Fruit fly (Drosophila melanogaster): ENCODE measurements around the gene odd.

Gene odd

DNA sequence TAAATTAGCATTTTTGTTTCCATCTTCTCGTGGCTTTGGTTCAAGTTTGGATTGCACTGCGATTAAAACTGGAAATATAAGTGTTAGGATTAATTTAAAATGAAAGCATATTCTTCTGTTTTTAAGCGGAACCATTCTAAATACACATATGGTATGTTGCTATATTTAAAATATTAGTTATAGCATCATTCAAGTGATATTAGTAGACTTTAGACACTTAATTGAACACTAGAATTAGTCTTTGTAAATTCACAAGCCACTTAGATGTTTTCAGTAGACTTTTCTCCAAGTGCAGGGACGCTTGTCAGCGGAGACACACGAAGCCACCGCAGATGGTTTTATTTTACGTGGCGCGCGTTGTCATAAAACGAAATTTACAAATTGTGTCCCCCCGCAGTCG, 36.7 kb downstream of the odd start:
- no peak for TF ChIP-seq Dll (optimal IDR thresholded peaks at IDR 0.05)
- TF ChIP-seq pan (optimal IDR thresholded peaks at IDR 0.05) = no peak
- no peak for TF ChIP-seq usp (GFP tag; optimal IDR thresholded peaks at IDR 0.05)
- no peak for TF ChIP-seq EcR (GFP tag; optimal IDR thresholded peaks at IDR 0.05)
- TF ChIP-seq CG8478 (optimal IDR thresholded peaks at IDR 0.05) = no peak
- TF ChIP-seq psq (optimal IDR thresholded peaks at IDR 0.05) = no peak

DNA sequence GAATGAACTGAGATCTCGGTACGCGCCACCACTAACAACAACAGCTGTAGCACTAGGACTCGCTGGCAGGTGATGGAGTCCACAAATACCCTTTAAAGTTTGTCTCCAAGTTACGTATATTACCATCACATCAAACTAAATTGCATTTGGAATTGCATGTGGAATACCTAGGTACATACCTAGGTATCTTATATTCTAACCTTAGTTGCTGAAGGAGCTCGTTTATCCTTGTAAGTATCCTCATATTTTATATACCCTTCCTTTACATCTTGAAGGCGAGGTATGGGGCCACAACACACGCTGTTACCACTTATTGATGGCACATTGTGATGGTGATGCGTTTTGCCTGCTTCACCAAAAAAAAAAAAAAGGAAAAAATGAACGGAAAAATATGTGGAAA, 39.2 kb downstream of the odd start:
- TF ChIP-seq pan (optimal IDR thresholded peaks at IDR 0.05) (no peak), psq (optimal IDR thresholded peaks at IDR 0.05) (no peak), EcR (GFP tag; optimal IDR thresholded peaks at IDR 0.05) (no peak), Dll (optimal IDR thresholded peaks at IDR 0.05) (no peak), usp (GFP tag; optimal IDR thresholded peaks at IDR 0.05) (no peak), CG8478 (optimal IDR thresholded peaks at IDR 0.05) (no peak)

DNA sequence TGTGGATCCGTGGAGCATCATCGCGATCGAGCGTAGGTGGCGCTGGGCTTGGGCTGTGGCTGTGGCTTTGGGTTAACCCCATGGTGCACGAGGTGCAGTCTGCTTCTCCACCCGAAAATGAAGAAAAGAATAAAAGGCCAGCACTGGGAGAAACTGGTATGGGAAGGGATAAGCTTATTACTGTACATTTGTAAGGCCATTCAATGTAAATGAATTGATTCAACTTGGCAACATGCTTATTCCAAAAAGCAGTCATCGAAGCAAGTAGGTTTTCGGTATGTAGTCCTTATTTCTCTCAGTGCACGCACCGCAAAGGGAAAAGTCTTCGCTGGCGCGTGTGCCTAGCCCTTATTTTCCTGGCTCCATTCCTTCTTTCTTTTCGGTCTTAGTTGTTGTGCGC, 40.0 kb downstream of the odd start:
- no peak for TF ChIP-seq psq (optimal IDR thresholded peaks at IDR 0.05)
- TF ChIP-seq usp (GFP tag; optimal IDR thresholded peaks at IDR 0.05) = no peak
- no peak for TF ChIP-seq Dll (optimal IDR thresholded peaks at IDR 0.05)
- TF ChIP-seq pan (optimal IDR thresholded peaks at IDR 0.05) = no peak
- TF ChIP-seq EcR (GFP tag; optimal IDR thresholded peaks at IDR 0.05) = no peak
- TF ChIP-seq CG8478 (optimal IDR thresholded peaks at IDR 0.05) = no peak

DNA sequence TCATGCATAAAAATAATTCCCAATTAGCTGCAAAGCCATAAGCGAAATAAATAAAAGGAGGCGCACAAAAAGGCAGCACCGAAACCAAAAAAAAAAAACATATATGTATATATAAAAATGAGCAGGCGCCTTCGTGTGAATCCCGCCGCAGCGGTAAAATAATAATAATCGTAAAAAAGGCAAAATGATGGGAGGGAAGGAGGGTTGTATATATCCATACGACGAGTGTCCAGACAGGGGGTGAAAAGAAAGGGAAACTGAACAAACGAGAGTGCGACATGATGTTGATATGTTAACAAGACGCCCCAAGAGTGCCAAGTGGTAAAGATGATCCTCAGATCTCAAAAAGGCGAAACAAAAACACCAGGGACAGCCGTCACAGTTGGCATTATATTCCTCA, 42.0 kb downstream of the odd start:
- no peak for TF ChIP-seq pan (optimal IDR thresholded peaks at IDR 0.05)
- TF ChIP-seq psq (optimal IDR thresholded peaks at IDR 0.05) = no peak

DNA sequence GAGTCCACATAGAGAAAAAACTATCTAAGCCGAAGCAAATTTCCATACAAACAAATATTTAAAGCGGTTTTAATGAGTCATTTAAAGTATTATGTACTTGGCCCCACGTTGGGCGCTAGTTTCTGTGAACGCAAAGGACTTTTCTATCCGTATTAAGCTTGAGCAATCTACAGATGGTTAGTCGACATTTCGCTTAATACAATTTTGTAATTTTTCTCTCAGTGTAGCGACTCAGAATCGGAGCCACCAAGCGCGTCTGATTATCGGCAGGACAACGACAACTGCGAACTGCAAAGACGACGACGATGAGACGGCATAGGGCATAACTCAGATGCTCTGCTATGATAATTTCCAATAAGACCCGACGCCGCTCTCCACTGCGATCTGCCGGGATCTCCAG, 44.1 kb downstream of the odd start:
- TF ChIP-seq psq (optimal IDR thresholded peaks at IDR 0.05) = no peak

DNA sequence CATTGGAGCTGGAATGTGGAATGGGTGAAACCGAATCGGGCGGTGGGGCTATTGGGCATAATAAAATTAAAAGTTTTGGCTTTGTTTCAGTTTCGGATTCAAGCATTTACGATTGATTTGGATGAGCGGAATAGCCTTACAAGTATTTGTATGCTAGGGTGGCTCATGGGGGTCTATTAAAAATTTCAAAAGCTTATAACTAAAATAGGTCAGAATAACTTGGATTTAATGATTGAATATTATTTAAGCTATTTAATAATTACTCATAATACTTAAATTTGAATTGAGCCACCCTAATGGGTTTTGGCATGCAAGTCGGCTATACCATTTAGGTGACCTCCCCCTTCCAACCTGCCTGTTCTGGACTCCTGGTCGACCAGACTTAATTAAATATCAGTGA, 46.9 kb downstream of the odd start:
- TF ChIP-seq psq (optimal IDR thresholded peaks at IDR 0.05) = no peak
- TF ChIP-seq CG8478 (optimal IDR thresholded peaks at IDR 0.05) = no peak
- TF ChIP-seq EcR (GFP tag; optimal IDR thresholded peaks at IDR 0.05) = no peak
- no peak for TF ChIP-seq Dll (optimal IDR thresholded peaks at IDR 0.05)
- TF ChIP-seq usp (GFP tag; optimal IDR thresholded peaks at IDR 0.05) = no peak
- TF ChIP-seq pan (optimal IDR thresholded peaks at IDR 0.05) = no peak

DNA sequence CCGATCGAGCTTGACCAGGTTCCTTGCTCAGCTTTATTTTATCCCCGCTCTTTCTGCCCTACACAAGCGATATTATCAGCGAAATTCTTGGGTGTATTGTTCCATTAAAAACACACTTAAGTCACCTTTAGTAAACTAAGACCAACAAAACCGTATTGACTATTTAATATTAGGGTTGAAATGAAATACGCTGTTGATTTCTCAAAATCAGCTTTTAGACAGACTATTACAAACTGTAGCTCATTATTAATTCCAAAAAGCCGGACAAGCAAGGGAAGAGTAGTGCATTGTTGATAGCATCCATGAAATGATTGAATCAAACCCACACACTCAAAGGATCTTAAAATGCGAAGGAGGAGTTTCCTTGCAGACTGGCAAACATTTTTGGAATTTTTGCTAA, 48.3 kb downstream of the odd start:
- no peak for TF ChIP-seq EcR (GFP tag; optimal IDR thresholded peaks at IDR 0.05)

DNA sequence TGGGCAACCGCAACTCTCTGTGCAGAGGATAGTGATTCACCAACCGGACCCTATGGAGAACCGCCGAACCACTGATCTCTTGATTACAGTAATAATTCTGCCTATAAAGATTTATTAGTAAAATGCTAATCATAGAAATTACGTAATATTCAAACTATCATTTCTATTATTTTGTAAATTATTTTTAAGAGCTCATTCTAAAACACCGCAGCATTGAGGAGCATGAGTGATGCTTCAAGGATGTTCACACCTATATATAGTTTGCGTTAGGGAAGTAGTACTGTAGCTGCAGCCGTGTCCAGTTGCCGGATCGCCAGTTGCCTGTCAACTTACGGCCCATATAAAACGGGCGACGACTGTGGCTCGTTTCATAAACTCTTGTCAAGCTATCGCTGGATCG, 49.1 kb downstream of the odd start:
- TF ChIP-seq CG8478 (optimal IDR thresholded peaks at IDR 0.05) (no peak), usp (GFP tag; optimal IDR thresholded peaks at IDR 0.05) (no peak), EcR (GFP tag; optimal IDR thresholded peaks at IDR 0.05) (no peak), psq (optimal IDR thresholded peaks at IDR 0.05) (no peak), Dll (optimal IDR thresholded peaks at IDR 0.05) (no peak), pan (optimal IDR thresholded peaks at IDR 0.05) (no peak)

DNA sequence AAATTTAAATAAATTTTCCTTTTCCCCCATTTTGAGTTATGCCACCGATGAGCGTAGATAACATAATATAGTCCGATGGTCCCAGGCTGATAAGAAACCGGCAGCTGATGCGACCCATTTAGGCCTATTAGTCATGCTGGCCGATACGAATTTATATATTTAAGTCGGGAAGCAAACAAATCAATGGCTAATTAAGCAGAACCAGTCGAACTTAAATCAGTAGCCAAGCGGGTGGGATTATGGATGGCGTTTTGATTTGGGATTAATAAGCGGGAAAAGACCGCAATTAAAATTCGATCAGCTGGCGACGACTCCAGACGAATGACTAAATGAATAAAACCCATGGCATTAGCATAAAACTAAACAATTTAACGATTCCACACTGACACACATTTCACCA, 49.6 kb downstream of the odd start:
- TF ChIP-seq psq (optimal IDR thresholded peaks at IDR 0.05) (no peak), EcR (GFP tag; optimal IDR thresholded peaks at IDR 0.05) (no peak), usp (GFP tag; optimal IDR thresholded peaks at IDR 0.05) (no peak), pan (optimal IDR thresholded peaks at IDR 0.05) (no peak), CG8478 (optimal IDR thresholded peaks at IDR 0.05) (no peak), Dll (optimal IDR thresholded peaks at IDR 0.05) (no peak)

DNA sequence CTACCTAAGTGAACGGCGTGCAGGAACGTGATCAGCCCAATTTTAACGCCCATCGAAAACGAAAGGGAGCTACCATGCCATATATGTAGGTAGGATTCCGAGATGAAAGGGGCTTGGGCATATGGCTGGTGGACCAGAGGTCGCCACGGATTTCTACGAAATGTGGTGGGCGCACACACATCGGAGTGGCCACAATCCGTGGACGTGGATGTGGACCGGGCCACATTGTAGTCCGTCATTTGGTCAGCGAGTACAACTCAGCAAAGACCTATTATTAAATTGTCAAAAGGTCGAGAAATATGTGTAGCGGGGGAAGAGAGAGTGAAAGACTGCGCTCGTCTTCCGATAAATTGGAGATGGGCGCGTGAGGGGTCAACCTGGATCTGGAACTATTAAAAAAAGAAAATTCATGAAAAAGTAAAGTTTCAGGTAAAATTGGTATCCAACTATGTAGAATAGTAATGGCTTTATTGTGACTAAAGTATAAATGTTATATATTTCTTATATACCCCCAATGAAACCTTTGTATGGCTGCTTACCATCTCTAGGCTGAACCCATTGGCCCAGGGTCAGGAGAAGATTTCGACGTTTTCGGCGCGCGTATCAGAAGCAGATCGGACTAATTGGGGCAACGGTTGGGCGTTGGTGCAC, 51.0 kb downstream of the odd start:
- TF ChIP-seq psq (optimal IDR thresholded peaks at IDR 0.05) (no peak), CG8478 (optimal IDR thresholded peaks at IDR 0.05) (no peak), Dll (optimal IDR thresholded peaks at IDR 0.05) (no peak), usp (GFP tag; optimal IDR thresholded peaks at IDR 0.05) (no peak), pan (optimal IDR thresholded peaks at IDR 0.05) (no peak), EcR (GFP tag; optimal IDR thresholded peaks at IDR 0.05) (no peak)
